Worm (Caenorhabditis elegans) whole organism, early embryonic: ENCODE measurements around the gene F46B3.8.

Experiments used
- B0310.2 ChIP-seq: sonication (generic microtip); optimal IDR thresholded peaks from 2 replicates; lab custom pipeline; 2016; ENCODE audit warnings: mild to moderate bottlenecking, missing genetic modification characterization, missing compliant biosample characterization
- F13C5.2 ChIP-seq: sonication (generic microtip); optimal IDR thresholded peaks from 2 replicates; lab custom pipeline; 2017; ENCODE audit warnings: mild to moderate bottlenecking, missing genetic modification characterization, inconsistent platforms, missing compliant biosample characterization
- aly-1 ChIP-seq: sonication (generic microtip); optimal IDR thresholded peaks from 2 replicates; lab custom pipeline; 2016; ENCODE audit warnings: missing genetic modification characterization, missing compliant biosample characterization
- ama-1 ChIP-seq: fragments of 150-350 bp; optimal IDR thresholded peaks from 2 replicates; lab custom pipeline; 2014
- ceh-13 ChIP-seq: fragments of 200-800 bp; sonication (Bioruptor generic); optimal IDR thresholded peaks from 2 replicates; lab custom pipeline; 2018; ENCODE audit warnings: mild to moderate bottlenecking, missing genetic modification characterization, missing compliant biosample characterization
- ceh-36 ChIP-seq: sonication (generic microtip); optimal IDR thresholded peaks from 2 replicates; lab custom pipeline; 2016; ENCODE audit warnings: missing genetic modification characterization, inconsistent platforms, missing compliant biosample characterization
- ets-7 ChIP-seq: sonication (generic microtip); optimal IDR thresholded peaks from 2 replicates; lab custom pipeline; 2016; ENCODE audit warnings: missing genotype, missing genetic modification characterization, missing compliant biosample characterization
- flt-1 ChIP-seq: fragments of 200-800 bp; sonication (Bioruptor generic); IDR thresholded peaks from 2 replicates; pipeline ENCODE4 v1.3.6; 2022; ENCODE audit warnings: missing genetic modification characterization, missing compliant biosample characterization
- hmbx-1 ChIP-seq: sonication (generic microtip); optimal IDR thresholded peaks from 2 replicates; lab custom pipeline; 2016; ENCODE audit warnings: mild to moderate bottlenecking, missing genetic modification characterization, missing compliant biosample characterization
- hmg-4 ChIP-seq: fragments of 200-800 bp; sonication (Bioruptor generic); optimal IDR thresholded peaks from 2 replicates; lab custom pipeline; 2018; ENCODE audit warnings: mild to moderate bottlenecking, missing genetic modification characterization, missing compliant biosample characterization
- hnd-1 ChIP-seq: sonication (generic microtip); optimal IDR thresholded peaks from 2 replicates; lab custom pipeline; 2016; ENCODE audit warnings: missing genetic modification characterization, missing compliant biosample characterization
- pes-1 ChIP-seq: fragments of 200-800 bp; sonication (Bioruptor generic); IDR thresholded peaks from 2 replicates; pipeline ENCODE4 v1.3.6; 2022; ENCODE audit warnings: missing genetic modification reagents, missing genetic modification characterization, missing compliant biosample characterization
- scrt-1 ChIP-seq: fragments of 200-800 bp; sonication (Bioruptor generic); IDR thresholded peaks from 2 replicates; pipeline ENCODE4 v1.3.6; 2022; ENCODE audit warnings: missing genetic modification characterization, missing compliant biosample characterization
- sea-1 ChIP-seq: fragments of 200-800 bp; sonication (Bioruptor generic); conservative IDR thresholded peaks from 2 replicates; pipeline ENCODE4 v1.3.6; 2022; ENCODE audit warnings: missing genetic modification characterization, missing compliant biosample characterization
- tbx-11 ChIP-seq: fragments of 200-800 bp; sonication (Bioruptor generic); IDR thresholded peaks from 2 replicates; pipeline ENCODE4 v1.3.6; 2022; ENCODE audit warnings: missing genetic modification characterization, missing compliant biosample characterization
- tbx-37 ChIP-seq: fragments of 200-800 bp; sonication (Bioruptor generic); conservative IDR thresholded peaks from 2 replicates; pipeline ENCODE4 v1.3.6; 2022; ENCODE audit warnings: missing genetic modification reagents, missing genetic modification characterization, missing compliant biosample characterization
- tra-4 ChIP-seq: sonication (generic microtip); optimal IDR thresholded peaks from 2 replicates; lab custom pipeline; 2017; ENCODE audit warnings: missing genetic modification characterization, missing compliant biosample characterization

F46B3.8 gene

ce11 chrV:20618632-20619031 lies 4.3 kb downstream of the F46B3.8 start, which contains the start of gene F46B3.7:
Gene F46B3.7, minus strand, starts transcription at chrV:20618732.
- TF ChIP-seq scrt-1 (GFP tag; lab: Robert Waterston, UW) (no peak), aly-1 (tag; lab: Kevin White, UChicago) (no peak), flt-1 (GFP tag; lab: Robert Waterston, UW) (no peak), hnd-1 (tag; lab: Kevin White, UChicago) (no peak), ets-7 (tag; lab: Kevin White, UChicago) (no peak), tbx-37 (GFP tag; lab: Robert Waterston, UW) (no peak), ceh-36 (no peak), ceh-13 (GFP tag; lab: Kevin White, UChicago) (no peak), B0310.2 (tag; lab: Kevin White, UChicago) (no peak), tra-4 (tag; lab: Kevin White, UChicago) (no peak), pes-1 (no peak), F13C5.2 (no peak), hmg-4 (GFP tag; lab: Kevin White, UChicago) (no peak), sea-1 (no peak), tbx-11 (GFP tag; lab: Robert Waterston, UW) (no peak), ama-1 (no peak), hmbx-1 (tag; lab: Kevin White, UChicago) (no peak)

- TF ChIP-seq hmbx-1 (tag; lab: Kevin White, UChicago) (no peak), ets-7 (tag; lab: Kevin White, UChicago) (no peak), pes-1 (no peak), hmg-4 (GFP tag; lab: Kevin White, UChicago) (no peak), F13C5.2 (no peak), tbx-37 (GFP tag; lab: Robert Waterston, UW) (no peak), tbx-11 (GFP tag; lab: Robert Waterston, UW) (no peak), scrt-1 (GFP tag; lab: Robert Waterston, UW) (no peak), B0310.2 (tag; lab: Kevin White, UChicago) (no peak), hnd-1 (tag; lab: Kevin White, UChicago) (no peak), aly-1 (tag; lab: Kevin White, UChicago) (no peak), flt-1 (GFP tag; lab: Robert Waterston, UW) (no peak), ama-1 (no peak), tra-4 (tag; lab: Kevin White, UChicago) (no peak), ceh-13 (GFP tag; lab: Kevin White, UChicago) (no peak), ceh-36 (no peak), sea-1 (no peak)
Observed at ce11 chrV:20609494-20609893, 13.5 kb downstream of the F46B3.8 start, which contains the start of gene grd-2. Gene grd-2, plus strand, starts transcription at chrV:20609794.

- TF ChIP-seq F13C5.2 (no peak), ama-1 (no peak), tbx-11 (GFP tag; lab: Robert Waterston, UW) (no peak), B0310.2 (tag; lab: Kevin White, UChicago) (no peak), ceh-13 (GFP tag; lab: Kevin White, UChicago) (no peak), aly-1 (tag; lab: Kevin White, UChicago) (no peak)
Observed at ce11 chrV:20608688-20609087, 14.3 kb downstream of the F46B3.8 start, which contains the start of gene ttr-12. Gene ttr-12, minus strand, starts transcription at chrV:20608788.

ce11 chrV:20606617-20607016 lies 16.3 kb downstream of the F46B3.8 start, which contains the start of gene F46B3.23:
Gene F46B3.23, minus strand, starts transcription at chrV:20606717.
- TF ChIP-seq ets-7 (tag; lab: Kevin White, UChicago), result no peak
- TF ChIP-seq hnd-1 (tag; lab: Kevin White, UChicago), result no peak
- no peak for TF ChIP-seq B0310.2 (tag; lab: Kevin White, UChicago)
- no peak for TF ChIP-seq hmbx-1 (tag; lab: Kevin White, UChicago)
- TF ChIP-seq ceh-36, result no peak
- no peak for TF ChIP-seq aly-1 (tag; lab: Kevin White, UChicago)
- TF ChIP-seq pes-1, result no peak

- TF ChIP-seq sea-1, result no peak
- peak; percentile 36; the same call in 1 of the 2 replicates for TF ChIP-seq pes-1
- TF ChIP-seq hmg-4 (GFP tag; lab: Kevin White, UChicago), result no peak
Observed at ce11 chrV:20604606-20605155, 18.3 kb downstream of the F46B3.8 start, which contains the start of gene ttr-57. Gene ttr-57, plus strand, starts transcription at chrV:20605105.

- TF ChIP-seq B0310.2 (tag; lab: Kevin White, UChicago), result no peak
- TF ChIP-seq hnd-1 (tag; lab: Kevin White, UChicago), result no peak
- TF ChIP-seq hmbx-1 (tag; lab: Kevin White, UChicago), result no peak
- no peak for TF ChIP-seq ama-1
- TF ChIP-seq aly-1 (tag; lab: Kevin White, UChicago), result no peak
- no peak for TF ChIP-seq tbx-37 (GFP tag; lab: Robert Waterston, UW)
- no peak for TF ChIP-seq pes-1
- no peak for TF ChIP-seq sea-1
- no peak for TF ChIP-seq tbx-11 (GFP tag; lab: Robert Waterston, UW)
- no peak for TF ChIP-seq ceh-36
Observed at ce11 chrV:20603014-20603413, 19.9 kb downstream of the F46B3.8 start, which contains the start of gene ttr-11. Gene ttr-11, plus strand, starts transcription at chrV:20603314.

ce11 chrV:20600704-20601103 lies 22.3 kb downstream of the F46B3.8 start:
- TF ChIP-seq tra-4 (tag; lab: Kevin White, UChicago) (no peak), ets-7 (tag; lab: Kevin White, UChicago) (no peak), hmbx-1 (tag; lab: Kevin White, UChicago) (no peak), aly-1 (tag; lab: Kevin White, UChicago) (no peak), sea-1 (no peak), ceh-13 (GFP tag; lab: Kevin White, UChicago) (no peak), pes-1 (no peak), ama-1 (no peak), tbx-37 (GFP tag; lab: Robert Waterston, UW) (no peak), F13C5.2 (no peak), flt-1 (GFP tag; lab: Robert Waterston, UW) (no peak), hnd-1 (tag; lab: Kevin White, UChicago) (no peak), B0310.2 (tag; lab: Kevin White, UChicago) (no peak)
